Worm (Caenorhabditis elegans): Measurements from ENCODE around the gene scl-21.

The scl-21 gene

ce11 chrV:19518468-19519168 is 23.1 kb upstream of the scl-21 start:
- TF ChIP-seq ceh-83 (GFP tag; optimal IDR thresholded peaks at IDR 0.05), result no peak
- no peak for TF ChIP-seq M03D4.4 (tag; optimal IDR thresholded peaks at IDR 0.05)
- no peak for TF ChIP-seq nhr-2 (tag; optimal IDR thresholded peaks at IDR 0.05)
- TF ChIP-seq nhr-12 (tag; optimal IDR thresholded peaks at IDR 0.05), result no peak
- no peak for TF ChIP-seq unc-62 (GFP tag; optimal IDR thresholded peaks at IDR 0.05)
- TF ChIP-seq ham-2 (GFP tag; optimal IDR thresholded peaks at IDR 0.05), result no peak
- no peak for TF ChIP-seq nhr-76 (tag; optimal IDR thresholded peaks at IDR 0.05)
- TF ChIP-seq unc-39 (tag; optimal IDR thresholded peaks at IDR 0.05), result no peak
- no peak for TF ChIP-seq mep-1 (tag; optimal IDR thresholded peaks at IDR 0.05)
- TF ChIP-seq cnd-1 (tag; optimal IDR thresholded peaks at IDR 0.05), result no peak

DNA sequence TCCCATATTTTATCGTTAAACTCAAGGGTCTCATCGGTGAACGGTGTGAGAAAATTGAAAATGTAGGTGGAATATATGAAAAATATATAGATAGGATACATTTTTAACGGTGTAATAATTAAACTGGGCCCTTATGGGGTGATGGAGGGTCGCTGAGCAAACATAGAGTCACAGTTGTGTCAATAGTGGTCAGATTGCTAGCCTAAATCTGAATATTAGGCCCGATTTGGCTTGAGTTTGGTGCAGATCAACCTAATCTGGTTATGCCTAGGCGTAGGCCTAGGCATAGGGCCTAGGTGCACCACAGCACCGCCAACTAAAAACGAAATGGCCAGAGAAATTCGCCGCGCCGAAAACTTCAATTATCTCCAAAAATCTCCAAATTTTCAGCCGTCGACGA is 18.1 kb upstream of the scl-21 start, which contains the start of gene phy-4:
Gene phy-4 (minus strand): TSS at position 101 of the 400 bp plus-strand sequence.
- TF ChIP-seq unc-62 (GFP tag; optimal IDR thresholded peaks at IDR 0.05) (no peak), drap-1 (GFP tag; optimal IDR thresholded peaks at IDR 0.05) (peak; percentile 29)

ce11 chrV:19512260-19512947 is 16.9 kb upstream of the scl-21 start, which contains the start of gene Y43F8B.19:
Y43F8B.19 (minus strand) TSS chrV:19512310.
- TF ChIP-seq unc-62 (GFP tag; optimal IDR thresholded peaks at IDR 0.05), result no peak
- peak; percentile 8 for TF ChIP-seq ham-2 (GFP tag; optimal IDR thresholded peaks at IDR 0.05)

- no peak for TF ChIP-seq cnd-1 (tag; optimal IDR thresholded peaks at IDR 0.05)
- TF ChIP-seq flh-1 (GFP tag; optimal IDR thresholded peaks at IDR 0.05), result no peak
- no peak for TF ChIP-seq mls-2 (tag; optimal IDR thresholded peaks at IDR 0.05)
- TF ChIP-seq lin-13 (tag; optimal IDR thresholded peaks at IDR 0.05), result no peak
- no peak for TF ChIP-seq nhr-12 (tag; optimal IDR thresholded peaks at IDR 0.05)
- no peak for TF ChIP-seq bed-3 (GFP tag; optimal IDR thresholded peaks at IDR 0.05)
- TF ChIP-seq ceh-83 (GFP tag; optimal IDR thresholded peaks at IDR 0.05), result no peak
- TF ChIP-seq pha-4 (tag; optimal IDR thresholded peaks at IDR 0.05), result no peak
These were observed 15.4 kb upstream of the scl-21 start for ce11 chrV:19510925-19511324.

DNA sequence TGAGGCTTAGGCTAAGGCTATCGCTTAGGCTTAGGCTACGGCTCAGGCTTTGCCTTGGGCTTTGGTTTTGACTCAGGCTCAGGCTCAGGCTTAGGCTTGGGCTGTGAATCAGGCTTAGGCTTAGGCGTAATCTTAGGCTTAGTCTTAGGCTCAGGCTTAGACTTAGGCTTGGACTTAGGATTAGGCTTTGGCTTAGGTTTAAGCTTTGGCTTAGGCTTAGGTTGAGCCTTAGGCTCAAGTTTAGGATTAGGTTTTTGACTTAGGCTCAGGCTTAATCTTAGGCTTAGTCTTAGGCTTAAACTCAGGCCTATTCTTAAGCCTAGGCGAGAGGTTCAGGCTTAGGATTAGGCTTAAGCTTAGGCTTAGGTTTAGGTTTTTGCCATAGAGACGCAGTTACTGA is 14.9 kb upstream of the scl-21 start:
- TF ChIP-seq ceh-43 (GFP tag; optimal IDR thresholded peaks at IDR 0.05) (no peak), drap-1 (GFP tag; optimal IDR thresholded peaks at IDR 0.05) (no peak)

- no peak for TF ChIP-seq nhr-2 (tag; optimal IDR thresholded peaks at IDR 0.05)
- TF ChIP-seq cnd-1 (tag; optimal IDR thresholded peaks at IDR 0.05), result no peak
- TF ChIP-seq nhr-12 (tag; optimal IDR thresholded peaks at IDR 0.05), result no peak
- no peak for TF ChIP-seq unc-39 (tag; optimal IDR thresholded peaks at IDR 0.05)
- TF ChIP-seq flh-1 (GFP tag; optimal IDR thresholded peaks at IDR 0.05), result no peak
- no peak for TF ChIP-seq drap-1 (GFP tag; optimal IDR thresholded peaks at IDR 0.05)
- TF ChIP-seq M03D4.4 (tag; optimal IDR thresholded peaks at IDR 0.05), result no peak
- no peak for TF ChIP-seq ztf-11 (tag; optimal IDR thresholded peaks at IDR 0.05)
- no peak for TF ChIP-seq unc-120 (tag; optimal IDR thresholded peaks at IDR 0.05; ENCODE audit: poor library complexity, severe bottlenecking)
- TF ChIP-seq ceh-83 (GFP tag; optimal IDR thresholded peaks at IDR 0.05), result no peak
These were observed 13.6 kb upstream of the scl-21 start for ce11 chrV:19509061-19509460.

ce11 chrV:19502579-19503151 is 7.2 kb upstream of the scl-21 start, which contains the start of gene Y43F8B.3:
Y43F8B.3 (plus strand) TSS chrV:19503101.
- TF ChIP-seq mab-5 (tag; optimal IDR thresholded peaks at IDR 0.05) (no peak), drap-1 (GFP tag; optimal IDR thresholded peaks at IDR 0.05) (no peak), nhr-237 (tag; optimal IDR thresholded peaks at IDR 0.05) (no peak), bed-3 (GFP tag; optimal IDR thresholded peaks at IDR 0.05) (no peak), ham-2 (GFP tag; optimal IDR thresholded peaks at IDR 0.05) (no peak), ztf-11 (tag; optimal IDR thresholded peaks at IDR 0.05) (no peak), sem-2 (GFP tag; optimal IDR thresholded peaks at IDR 0.05) (no peak), blmp-1 (tag; optimal IDR thresholded peaks at IDR 0.05) (no peak), nhr-2 (tag; optimal IDR thresholded peaks at IDR 0.05) (no peak), ceh-83 (GFP tag; optimal IDR thresholded peaks at IDR 0.05) (no peak), lin-13 (tag; optimal IDR thresholded peaks at IDR 0.05) (no peak), flh-1 (GFP tag; optimal IDR thresholded peaks at IDR 0.05) (no peak), lsy-2 (tag; optimal IDR thresholded peaks at IDR 0.05) (no peak), hlh-1 (tag; optimal IDR thresholded peaks at IDR 0.05) (no peak), mls-2 (tag; optimal IDR thresholded peaks at IDR 0.05) (no peak), sptf-1 (tag; optimal IDR thresholded peaks at IDR 0.05) (no peak)
